Fruit fly (Drosophila melanogaster) whole organism, prepupa: ENCODE data around the gene zpg.
A peak's percentile ranks its signal among the peaks of the same experiment; 100 is the strongest.

Source experiments
- Blimp-1 ChIP-seq: fragments of 200-800 bp; sonication (Bioruptor generic); optimal IDR thresholded peaks from 3 replicates; lab custom pipeline; 2017; ENCODE audit warnings: missing biosample characterization, missing genetic modification characterization, mild to moderate bottlenecking, moderate library complexity, missing genetic modification reagents
- CG10631 ChIP-seq: fragments of 200-800 bp; sonication (Bioruptor generic); optimal IDR thresholded peaks from 2 replicates; lab custom pipeline; 2016; ENCODE audit warnings: missing biosample characterization, missing genetic modification characterization
- CG10669 ChIP-seq: fragments of 200-800 bp; sonication (Bioruptor generic); optimal IDR thresholded peaks from 3 replicates; lab custom pipeline; 2018; ENCODE audit warnings: missing biosample characterization, mild to moderate bottlenecking, missing genetic modification characterization, moderate library complexity
- CG11294 ChIP-seq: fragments of 200-800 bp; sonication (Bioruptor generic); IDR thresholded peaks from 2 replicates; pipeline ENCODE4 v1.3.6; 2022; ENCODE audit warnings: missing biosample characterization, missing genetic modification characterization
- CG11762 ChIP-seq: fragments of 200-800 bp; sonication (Bioruptor generic); optimal IDR thresholded peaks from 3 replicates; lab custom pipeline; 2016; ENCODE audit warnings: missing biosample characterization, missing genetic modification characterization; ENCODE audit not compliant: insufficient read depth
- CG11902 ChIP-seq: fragments of 200-800 bp; sonication (Bioruptor generic); optimal IDR thresholded peaks from 3 replicates; lab custom pipeline; 2016; ENCODE audit warnings: missing biosample characterization, missing genetic modification characterization
- CG15336 ChIP-seq: fragments of 200-800 bp; sonication (Bioruptor generic); IDR thresholded peaks from 2 replicates; pipeline ENCODE4 v1.3.6; 2022; ENCODE audit warnings: missing biosample characterization, missing genetic modification characterization
- CG1621 ChIP-seq: fragments of 200-800 bp; sonication (Bioruptor generic); optimal IDR thresholded peaks from 3 replicates; lab custom pipeline; 2018; ENCODE audit warnings: missing biosample characterization, mild to moderate bottlenecking, missing genetic modification characterization
- CG16779 ChIP-seq: fragments of 200-800 bp; sonication (Bioruptor generic); optimal IDR thresholded peaks from 3 replicates; lab custom pipeline; 2017; ENCODE audit warnings: missing biosample characterization, mild to moderate bottlenecking, missing genetic modification characterization
- CG31627 ChIP-seq: fragments of 200-800 bp; sonication (Bioruptor generic); optimal IDR thresholded peaks from 3 replicates; lab custom pipeline; 2016; ENCODE audit warnings: missing biosample characterization, missing genetic modification characterization
- CG32006 ChIP-seq: fragments of 200-800 bp; sonication (Bioruptor generic); optimal IDR thresholded peaks from 3 replicates; lab custom pipeline; 2017; ENCODE audit warnings: missing biosample characterization, mild to moderate bottlenecking, missing genetic modification characterization
- CG3919 ChIP-seq: fragments of 200-800 bp; sonication (Bioruptor generic); optimal IDR thresholded peaks from 3 replicates; lab custom pipeline; 2016; ENCODE audit warnings: missing biosample characterization, missing genetic modification characterization
- CG6163 ChIP-seq: fragments of 200-800 bp; sonication (Bioruptor generic); IDR thresholded peaks from 3 replicates; pipeline ENCODE4 v1.3.6; 2022; ENCODE audit warnings: missing biosample characterization, missing genetic modification characterization
- CG6276 ChIP-seq: fragments of 200-800 bp; sonication (Bioruptor generic); optimal IDR thresholded peaks from 2 replicates; lab custom pipeline; 2017; ENCODE audit warnings: missing biosample characterization, mild to moderate bottlenecking, missing genetic modification characterization
- CG6808 ChIP-seq: fragments of 200-800 bp; sonication (Bioruptor generic); optimal IDR thresholded peaks from 3 replicates; lab custom pipeline; 2017; ENCODE audit warnings: missing biosample characterization, missing genetic modification characterization, mild to moderate bottlenecking, moderate library complexity, missing genetic modification reagents
- CG6854 ChIP-seq: fragments of 200-800 bp; sonication (Bioruptor generic); optimal IDR thresholded peaks from 2 replicates; lab custom pipeline; 2017; ENCODE audit warnings: missing biosample characterization, mild to moderate bottlenecking, missing genetic modification characterization
- CG7368 ChIP-seq: fragments of 200-800 bp; sonication (Bioruptor generic); optimal IDR thresholded peaks from 3 replicates; lab custom pipeline; 2016; ENCODE audit warnings: missing biosample characterization, missing genetic modification characterization
- CG8119 ChIP-seq: fragments of 200-800 bp; sonication (Bioruptor generic); IDR thresholded peaks from 3 replicates; pipeline ENCODE4 v1.3.6; 2022; ENCODE audit warnings: missing biosample characterization, missing genetic modification characterization
- CG8319 ChIP-seq: fragments of 200-800 bp; sonication (Bioruptor generic); optimal IDR thresholded peaks from 3 replicates; lab custom pipeline; 2016; ENCODE audit warnings: missing biosample characterization, missing genetic modification characterization
- CG8632 ChIP-seq: fragments of 200-800 bp; sonication (Bioruptor generic); optimal IDR thresholded peaks from 3 replicates; lab custom pipeline; 2016; ENCODE audit warnings: missing biosample characterization, missing genetic modification characterization
- CG9139 ChIP-seq: fragments of 200-800 bp; sonication (Bioruptor generic); optimal IDR thresholded peaks from 3 replicates; lab custom pipeline; 2017; ENCODE audit warnings: missing biosample characterization, mild to moderate bottlenecking, missing genetic modification characterization
- Eip78C ChIP-seq: fragments of 200-800 bp; sonication (Bioruptor generic); peaks from one replicate; lab custom pipeline; 2016; ENCODE audit warnings: missing biosample characterization, missing genetic modification characterization
- Eip93F ChIP-seq: fragments of 200-800 bp; sonication (Bioruptor generic); optimal IDR thresholded peaks from 2 replicates; lab custom pipeline; 2016; ENCODE audit warnings: missing biosample characterization, mild to moderate bottlenecking, missing genetic modification characterization
- Ets21C ChIP-seq: fragments of 200-800 bp; sonication (Bioruptor generic); optimal IDR thresholded peaks from 3 replicates; lab custom pipeline; 2016; ENCODE audit warnings: missing biosample characterization, missing genetic modification characterization
- Ets96B ChIP-seq: fragments of 200-800 bp; optimal IDR thresholded peaks from 2 replicates; lab custom pipeline; 2019; ENCODE audit warnings: missing biosample characterization, mild to moderate bottlenecking, missing genetic modification characterization, moderate library complexity
- Hr38 ChIP-seq: sonication (Bioruptor generic); optimal IDR thresholded peaks from 2 replicates; lab custom pipeline; 2016; ENCODE audit warnings: missing biosample characterization, missing genetic modification characterization
- Hr39 ChIP-seq: fragments of 200-800 bp; sonication (Bioruptor generic); optimal IDR thresholded peaks from 2 replicates; lab custom pipeline; 2016; ENCODE audit warnings: missing biosample characterization, missing genetic modification characterization
- Lpt ChIP-seq: fragments of 200-800 bp; sonication (Bioruptor generic); optimal IDR thresholded peaks from 3 replicates; lab custom pipeline; 2016; ENCODE audit warnings: missing biosample characterization, missing genetic modification characterization
- Met ChIP-seq: fragments of 200-800 bp; sonication (Bioruptor generic); optimal IDR thresholded peaks from 3 replicates; lab custom pipeline; 2016; ENCODE audit warnings: missing biosample characterization, missing genetic modification characterization
- OdsH ChIP-seq: fragments of 200-800 bp; sonication (Bioruptor generic); optimal IDR thresholded peaks from 3 replicates; lab custom pipeline; 2016; ENCODE audit warnings: missing biosample characterization, missing genetic modification characterization
- Smox ChIP-seq: fragments of 200-800 bp; sonication (Bioruptor generic); optimal IDR thresholded peaks from 3 replicates; lab custom pipeline; 2016; ENCODE audit warnings: missing biosample characterization, missing genetic modification characterization
- Sox102F ChIP-seq: fragments of 200-800 bp; sonication (Bioruptor generic); optimal IDR thresholded peaks from 2 replicates; lab custom pipeline; 2016; ENCODE audit warnings: missing biosample characterization, mild to moderate bottlenecking, missing genetic modification characterization
- Sox14 ChIP-seq: fragments of 200-800 bp; sonication (Bioruptor generic); optimal IDR thresholded peaks from 3 replicates; lab custom pipeline; 2016; ENCODE audit warnings: missing biosample characterization, missing genetic modification characterization
- Sox15 ChIP-seq: fragments of 200-800 bp; sonication (Bioruptor generic); optimal IDR thresholded peaks from 3 replicates; lab custom pipeline; 2016; ENCODE audit warnings: missing biosample characterization, missing genetic modification characterization
- acj6 ChIP-seq: fragments of 200-800 bp; sonication (Bioruptor generic); optimal IDR thresholded peaks from 3 replicates; lab custom pipeline; 2016; ENCODE audit warnings: missing biosample characterization, missing genetic modification characterization
- cyc ChIP-seq: fragments of 200-800 bp; sonication (Bioruptor generic); optimal IDR thresholded peaks from 3 replicates; lab custom pipeline; 2016; ENCODE audit warnings: missing biosample characterization, missing genetic modification characterization
- dac ChIP-seq: fragments of 200-800 bp; sonication (Bioruptor generic); optimal IDR thresholded peaks from 2 replicates; lab custom pipeline; 2017; ENCODE audit warnings: missing biosample characterization, mild to moderate bottlenecking, missing genetic modification characterization
- dsx ChIP-seq: fragments of 200-800 bp; optimal IDR thresholded peaks from 3 replicates; lab custom pipeline; 2019; ENCODE audit warnings: missing biosample characterization, mild to moderate bottlenecking, missing genetic modification characterization, moderate library complexity; ENCODE audit not compliant: poor library complexity, severe bottlenecking
- esn ChIP-seq: fragments of 200-800 bp; sonication (Bioruptor generic); optimal IDR thresholded peaks from 2 replicates; lab custom pipeline; 2016; ENCODE audit warnings: missing biosample characterization, mild to moderate bottlenecking, missing genetic modification characterization, moderate library complexity
- fd59A ChIP-seq: fragments of 200-800 bp; sonication (Bioruptor generic); optimal IDR thresholded peaks from 2 replicates; lab custom pipeline; 2017; ENCODE audit warnings: missing biosample characterization, mild to moderate bottlenecking, missing genetic modification characterization, missing genetic modification reagents
- fd85E ChIP-seq: fragments of 200-800 bp; sonication (Bioruptor generic); optimal IDR thresholded peaks from 3 replicates; lab custom pipeline; 2016; ENCODE audit warnings: missing biosample characterization, missing genetic modification characterization
- fkh ChIP-seq: fragments of 200-800 bp; sonication (Bioruptor generic); optimal IDR thresholded peaks from 3 replicates; lab custom pipeline; 2017; ENCODE audit warnings: missing biosample characterization, mild to moderate bottlenecking, missing genetic modification characterization, moderate library complexity
- lz ChIP-seq: fragments of 200-800 bp; sonication (Bioruptor generic); optimal IDR thresholded peaks from 3 replicates; lab custom pipeline; 2016; ENCODE audit warnings: missing biosample characterization, missing genetic modification characterization
- net ChIP-seq: fragments of 200-800 bp; sonication (Bioruptor generic); optimal IDR thresholded peaks from 3 replicates; lab custom pipeline; 2016; ENCODE audit warnings: missing biosample characterization, missing genetic modification characterization
- pdm3 ChIP-seq: fragments of 200-800 bp; sonication (Bioruptor generic); optimal IDR thresholded peaks from 3 replicates; lab custom pipeline; 2016; ENCODE audit warnings: missing biosample characterization, missing genetic modification characterization
- spab ChIP-seq: fragments of 200-800 bp; sonication (Bioruptor generic); optimal IDR thresholded peaks from 2 replicates; lab custom pipeline; 2017; ENCODE audit warnings: missing biosample characterization, mild to moderate bottlenecking, missing genetic modification characterization, missing genetic modification reagents
- svp ChIP-seq: fragments of 200-800 bp; sonication (Bioruptor generic); peaks from one replicate; lab custom pipeline; 2016; ENCODE audit warnings: missing biosample characterization, missing genetic modification characterization
- topi ChIP-seq: fragments of 200-800 bp; sonication (Bioruptor generic); optimal IDR thresholded peaks from 3 replicates; lab custom pipeline; 2016; ENCODE audit warnings: missing biosample characterization, missing genetic modification characterization

Gene zpg

dm6 chr3L:6577313-6577852 lies 28.4 kb downstream of the zpg start (continued):
- TF ChIP-seq CG6276 (no peak), topi (GFP tag; lab: Kevin White, UChicago) (peak; percentile 1), Eip93F (no peak), fd85E (GFP tag; lab: Kevin White, UChicago) (no peak), Met (no peak), Hr39 (GFP tag; lab: Kevin White, UChicago) (no peak), CG11902 (no peak), dsx (GFP tag; lab: Kevin White, UChicago) (no peak), CG8119 (GFP tag; lab: Robert Waterston, UW) (0 out of 3 replicates have a peak, but pooled peaks have one; percentile 26), CG6808 (GFP tag; lab: Kevin White, UChicago) (no peak), Smox (no peak), CG16779 (no peak), Blimp-1 (no peak), Hr38 (GFP tag; lab: Kevin White, UChicago) (no peak), Ets21C (GFP tag; lab: Kevin White, UChicago) (no peak), CG10669 (no peak), Sox14 (GFP tag; lab: Kevin White, UChicago) (no peak), spab (GFP tag; lab: Kevin White, UChicago) (no peak), CG7368 (GFP tag; lab: Kevin White, UChicago) (no peak), CG1621 (tag; lab: Kevin White, UChicago) (no peak), CG8632 (no peak)

- TF ChIP-seq CG32006 (GFP tag; lab: Kevin White, UChicago) (peak; percentile 71), CG8319 (GFP tag; lab: Kevin White, UChicago) (peak; percentile 51), CG3919 (GFP tag; lab: Kevin White, UChicago) (peak; percentile 73), CG6854 (GFP tag; lab: Kevin White, UChicago) (no peak), Sox14 (GFP tag; lab: Kevin White, UChicago) (peak; percentile 59), lz (peak; percentile 48), CG31627 (GFP tag; lab: Kevin White, UChicago) (peak; percentile 70), cyc (peak; percentile 55), CG11902 (peak; percentile 61), CG9139 (peak; percentile 24), net (GFP tag; lab: Kevin White, UChicago) (peak; percentile 65), Ets21C (GFP tag; lab: Kevin White, UChicago) (peak; percentile 10), CG1621 (tag; lab: Kevin White, UChicago) (peak; percentile 43), CG15336 (GFP tag; lab: Robert Waterston, UW) (peak; percentile 81), fd59A (GFP tag; lab: Kevin White, UChicago) (peak; percentile 47), Blimp-1 (no peak), CG16779 (no peak), acj6 (GFP tag; lab: Kevin White, UChicago) (peak; percentile 62), CG6808 (GFP tag; lab: Kevin White, UChicago) (peak; percentile 49), Smox (peak; percentile 64), Eip93F (no peak), CG11762 (GFP tag; lab: Kevin White, UChicago) (peak; percentile 43), CG7368 (GFP tag; lab: Kevin White, UChicago) (peak; percentile 73), Lpt (GFP tag; lab: Kevin White, UChicago) (peak; percentile 28), CG8632 (peak; percentile 61), CG10631 (GFP tag; lab: Kevin White, UChicago) (peak; percentile 50), CG11294 (peak; percentile 38; the same call in 1 of the 2 replicates), CG6163 (GFP tag; lab: Robert Waterston, UW) (peak; percentile 75), pdm3 (GFP tag; lab: Kevin White, UChicago) (peak; percentile 79), OdsH (GFP tag; lab: Kevin White, UChicago) (peak; percentile 71), esn (GFP tag; lab: Kevin White, UChicago) (no peak), fkh (GFP tag; lab: Kevin White, UChicago) (no peak), Eip78C (peak; percentile 73), svp (peak; percentile 57), Ets96B (peak; percentile 61), dac (GFP tag; lab: Kevin White, UChicago) (no peak), Met (peak; percentile 61), CG10669 (peak; percentile 66), CG8119 (GFP tag; lab: Robert Waterston, UW) (peak; percentile 62), topi (GFP tag; lab: Kevin White, UChicago) (peak; percentile 55), Sox102F (GFP tag; lab: Kevin White, UChicago) (peak; percentile 63), Sox15 (GFP tag; lab: Kevin White, UChicago) (peak; percentile 41)
Observed at dm6 chr3L:6576709-6577108, 29.1 kb downstream of the zpg start.
